Fruit fly (Drosophila melanogaster) ovary, adult (tissue): ENCODE measurements around the gene CG11619.

ENCODE experiments used
- CG17801 ChIP-seq: fragments of 200-800 bp; optimal IDR thresholded peaks from 2 replicates; lab custom pipeline; 2019; ENCODE audit warnings: missing biosample characterization, mild to moderate bottlenecking, missing genetic modification characterization, moderate library complexity; ENCODE audit not compliant: partially characterized antibody

CG11619 gene

DNA sequence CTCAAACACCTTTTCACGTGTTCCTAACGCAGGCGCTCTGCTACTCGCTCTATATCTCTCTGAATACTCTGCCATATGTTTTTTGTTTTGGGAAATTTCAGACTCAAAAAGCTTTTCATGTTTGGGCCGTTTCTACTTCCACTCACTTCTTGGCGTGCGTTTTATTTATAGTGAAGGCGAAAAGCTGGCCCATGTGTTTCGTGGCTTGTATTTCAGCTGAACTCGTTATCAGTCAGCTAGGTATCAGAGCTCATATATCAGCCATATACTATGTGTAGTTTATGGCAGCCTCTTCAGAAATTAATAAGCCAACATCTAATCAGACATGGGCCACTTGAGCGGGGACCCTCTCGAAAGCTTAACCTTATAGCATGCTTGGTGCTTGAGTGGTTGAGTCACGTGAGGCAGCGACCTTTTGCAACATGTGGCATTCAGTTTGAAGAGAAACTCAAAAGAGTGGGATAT, 6.4 kb upstream of the CG11619 start:
- TF ChIP-seq CG17801 (GFP tag; lab: Kevin White, UChicago) = no peak

DNA sequence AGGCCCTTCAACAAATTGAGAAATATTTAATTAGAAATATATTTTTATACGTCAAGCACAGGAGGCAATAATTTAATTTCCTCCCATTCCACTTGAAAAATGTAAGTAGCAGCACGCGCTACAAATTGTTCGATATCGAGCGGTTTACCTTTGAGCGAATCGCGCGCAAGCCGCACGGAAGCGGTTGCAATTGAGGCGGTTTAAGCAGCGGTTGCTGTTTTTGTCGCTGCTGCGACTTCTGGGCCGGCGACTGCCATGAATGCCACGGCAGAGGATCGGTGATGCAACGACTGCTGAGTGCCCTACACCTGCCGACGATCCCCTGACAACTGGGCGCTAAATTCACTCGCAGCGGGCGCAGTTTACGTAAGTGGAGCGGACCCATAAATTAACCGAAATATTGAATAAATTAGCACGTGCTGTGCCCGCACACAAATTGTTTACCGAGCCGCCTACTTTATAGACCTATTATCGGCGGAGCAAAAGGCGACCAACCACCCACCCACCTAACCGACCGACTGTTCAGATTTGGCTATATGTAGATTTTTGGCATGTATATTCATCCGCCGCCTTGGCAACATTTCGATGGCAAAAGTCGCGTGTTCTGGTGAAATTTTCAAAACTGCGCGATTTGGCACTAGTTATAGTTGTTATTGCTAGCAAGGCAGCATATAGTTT, 5.6 kb upstream of the CG11619 start:
- TF ChIP-seq CG17801 (GFP tag; lab: Kevin White, UChicago) = no peak

DNA sequence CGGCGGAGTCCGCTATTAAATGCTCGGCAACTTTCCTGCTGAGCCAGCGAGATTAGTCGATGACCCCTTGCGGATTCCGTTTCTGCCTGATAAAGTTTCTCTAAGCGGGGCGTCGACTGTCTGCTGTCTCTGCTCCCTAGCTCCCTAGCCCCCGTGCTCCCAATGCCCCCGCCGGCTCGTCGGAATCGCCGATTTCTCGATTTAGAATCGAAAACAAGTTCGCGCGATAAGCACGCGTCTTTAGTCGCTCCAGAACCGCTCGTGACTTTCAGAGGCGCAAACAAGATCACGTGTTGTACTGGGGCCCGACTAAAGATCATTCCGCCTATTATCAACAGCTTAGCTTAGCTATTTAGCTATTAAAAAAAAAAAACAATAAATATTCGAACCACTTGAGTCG, 4.7 kb upstream of the CG11619 start:
- TF ChIP-seq CG17801 (GFP tag; lab: Kevin White, UChicago) = no peak

DNA sequence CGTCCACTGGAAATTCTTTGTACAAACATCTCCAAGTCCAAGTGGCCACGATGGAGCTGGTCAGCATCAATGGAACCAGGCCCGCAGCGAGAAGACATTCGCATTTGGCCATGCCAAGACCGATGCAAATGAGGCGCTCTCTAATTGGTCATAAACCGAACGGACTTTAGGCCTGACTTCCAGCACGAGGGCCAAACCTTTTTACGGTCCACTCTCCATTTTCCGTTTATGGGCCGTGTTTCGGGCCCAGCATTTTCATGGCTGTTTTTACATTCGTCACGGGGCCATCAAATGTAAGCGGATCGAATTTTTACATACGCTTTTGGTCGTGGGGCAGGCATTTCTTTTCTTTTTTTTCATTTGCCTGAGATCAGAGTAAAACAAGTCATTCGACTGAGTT, 1.5 kb upstream of the CG11619 start, which contains the start of gene CG34256:
Gene CG34256, minus strand, starts transcription at position 205 of the 400 bp plus-strand sequence.
- TF ChIP-seq CG17801 (GFP tag; lab: Kevin White, UChicago) = no peak

DNA sequence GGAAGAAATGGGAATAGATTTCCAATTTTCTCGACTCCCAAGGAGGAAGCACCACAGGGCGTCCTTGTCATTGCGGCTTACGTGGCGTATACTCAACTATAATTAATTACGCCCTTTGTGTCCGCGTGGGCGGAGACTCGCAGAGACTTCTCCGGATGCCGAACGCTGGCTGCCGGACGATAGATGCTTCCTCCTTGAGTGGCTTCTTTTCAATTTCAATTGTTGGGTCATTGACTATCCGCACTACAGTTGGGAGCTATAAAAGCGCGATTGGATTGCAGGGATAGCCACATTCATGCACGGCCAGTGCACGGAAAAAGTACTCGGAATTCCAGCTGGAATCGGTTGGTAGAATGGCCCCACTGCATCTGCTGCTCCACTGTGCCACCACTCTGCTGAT, 3.5 kb downstream of the CG11619 start, which contains the start of gene CG14075:
Gene CG14075, plus strand, starts transcription at position 301 of the 400 bp plus-strand sequence.
- TF ChIP-seq CG17801 (GFP tag; lab: Kevin White, UChicago) = no peak

DNA sequence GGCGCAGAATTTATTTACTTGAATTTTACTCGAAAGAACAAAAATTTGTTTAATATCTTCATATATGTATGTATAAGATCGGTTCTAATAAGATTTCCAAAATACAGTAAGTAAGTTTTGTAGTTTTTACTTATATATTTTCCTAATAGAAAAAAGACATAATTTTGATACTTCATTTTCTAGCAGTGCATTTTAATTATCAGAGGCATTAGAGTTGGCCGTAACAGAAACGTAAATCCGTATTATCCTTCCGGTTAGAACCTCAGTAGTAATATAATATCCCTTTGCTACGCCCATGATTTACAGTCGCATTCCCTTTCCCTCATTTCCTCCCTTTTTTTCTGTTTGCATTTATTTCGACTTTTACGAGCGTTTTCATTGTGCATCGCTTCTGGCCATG, 11.4 kb downstream of the CG11619 start:
- TF ChIP-seq CG17801 (GFP tag; lab: Kevin White, UChicago) = no peak

DNA sequence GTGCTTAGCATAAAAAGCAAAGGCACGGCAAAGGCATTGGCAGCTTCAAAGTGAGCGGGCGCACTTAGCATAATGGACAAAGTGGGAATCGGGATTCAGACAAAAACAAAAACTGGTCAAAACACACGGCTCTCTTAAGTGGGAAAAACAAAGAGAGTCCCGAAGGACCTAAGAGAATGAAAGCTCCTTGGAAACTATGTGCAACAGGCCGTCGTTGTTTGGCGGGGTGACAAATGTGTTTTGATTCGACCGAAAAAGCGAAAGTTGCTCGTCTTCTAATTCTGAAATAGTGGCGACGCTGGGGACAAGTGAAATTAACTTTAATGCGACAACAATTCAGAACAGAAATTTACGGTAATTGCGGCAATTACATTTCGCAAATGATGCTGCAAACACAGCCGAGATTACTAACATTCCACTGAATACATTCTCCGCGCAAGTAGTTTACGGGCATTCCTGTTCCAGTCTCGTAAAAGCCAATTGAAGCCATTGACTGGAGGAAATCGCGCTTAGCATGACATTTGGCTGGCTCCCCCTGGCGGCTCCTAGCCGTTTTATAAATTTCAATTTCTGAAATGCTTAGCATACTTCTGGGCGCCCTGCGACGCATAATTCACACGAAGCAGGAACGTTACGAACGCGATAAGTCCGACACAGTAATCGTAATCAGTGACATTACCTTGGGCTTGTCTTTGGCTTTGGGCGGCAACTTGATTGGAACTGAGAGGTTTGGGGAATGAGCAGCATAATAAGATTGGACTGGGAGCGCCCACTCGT, 19.7 kb downstream of the CG11619 start:
- no peak for TF ChIP-seq CG17801 (GFP tag; lab: Kevin White, UChicago)

DNA sequence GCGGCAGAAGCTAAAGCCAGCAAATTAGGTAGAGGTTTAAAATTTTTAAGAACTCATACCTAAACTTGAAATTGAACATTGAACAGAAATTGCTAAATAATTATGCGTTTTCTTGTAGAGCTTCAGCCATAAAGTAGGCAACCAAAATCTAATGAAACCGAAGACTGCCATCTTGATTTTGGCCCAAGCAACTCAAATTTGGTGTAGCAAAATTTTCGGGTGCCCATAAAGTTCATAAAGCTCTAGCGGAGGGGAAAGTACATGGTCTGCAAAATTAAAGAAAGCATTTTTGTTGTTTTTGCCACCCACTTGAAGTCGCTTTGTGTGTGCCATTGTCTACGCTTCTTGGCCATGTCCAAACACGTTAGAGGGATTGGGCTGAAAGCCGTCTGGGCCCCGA, 31.1 kb downstream of the CG11619 start:
- TF ChIP-seq CG17801 (GFP tag; lab: Kevin White, UChicago) = no peak

DNA sequence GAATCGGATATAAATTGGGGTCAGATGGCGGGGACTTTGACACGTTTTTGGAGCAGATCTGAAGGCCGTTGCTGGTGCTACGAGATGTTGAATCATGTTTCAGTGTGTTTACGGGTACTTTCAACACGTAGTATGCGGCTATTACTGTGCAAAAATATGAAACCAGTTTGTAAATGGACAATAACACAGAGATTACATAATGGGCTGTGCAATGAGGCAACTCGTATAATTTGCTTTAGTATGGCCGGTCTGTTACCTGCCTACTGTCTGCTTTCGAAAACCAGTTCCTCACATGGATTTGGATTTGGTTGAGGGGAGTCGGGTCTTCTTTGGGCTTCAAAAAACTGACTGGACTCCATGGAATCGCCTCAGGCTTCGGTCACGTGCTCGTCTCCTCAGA, 35.7 kb downstream of the CG11619 start:
- TF ChIP-seq CG17801 (GFP tag; lab: Kevin White, UChicago) = no peak

DNA sequence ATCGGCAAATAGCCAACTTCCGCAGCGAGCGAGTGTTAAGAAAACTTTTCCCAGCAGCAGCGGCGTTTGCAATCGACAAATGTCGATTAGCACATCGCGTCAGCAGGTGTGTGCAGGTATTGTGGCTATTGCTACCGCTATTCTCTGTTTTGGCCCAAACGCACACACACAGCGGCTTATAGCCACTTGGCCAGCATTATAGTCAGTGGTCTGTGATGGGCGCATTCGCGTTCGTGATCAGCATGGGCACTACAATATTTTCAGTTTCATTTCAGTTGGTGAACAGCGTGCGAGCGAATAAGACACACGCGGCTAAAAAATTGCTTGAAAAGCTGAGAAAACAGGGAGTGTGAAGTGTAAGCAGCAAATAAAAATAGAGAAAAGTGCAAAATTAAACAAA, 37.8 kb downstream of the CG11619 start, which contains the start of gene CG6836:
Gene CG6836, plus strand, starts transcription at position 271 of the 400 bp plus-strand sequence.
- TF ChIP-seq CG17801 (GFP tag; lab: Kevin White, UChicago) = no peak

DNA sequence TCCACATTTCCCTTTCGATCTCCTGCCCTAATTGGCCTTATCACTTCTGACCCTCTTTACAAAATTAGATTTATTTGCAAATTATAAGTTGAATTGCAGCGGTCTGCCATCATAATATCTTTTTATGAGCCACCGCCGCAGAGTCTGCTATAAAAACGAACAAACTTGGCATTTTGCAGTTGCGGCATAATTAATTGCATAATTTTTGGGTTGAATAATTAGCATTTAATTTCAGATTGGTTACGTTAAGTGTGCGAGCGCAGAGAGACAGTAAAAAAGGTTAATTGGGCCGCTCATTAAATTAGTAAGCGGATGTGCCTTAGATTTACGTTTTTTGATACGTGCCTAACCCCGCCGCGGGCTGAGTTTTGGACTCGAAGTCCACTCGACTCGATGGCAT, 39.0 kb downstream of the CG11619 start:
- TF ChIP-seq CG17801 (GFP tag; lab: Kevin White, UChicago) = no peak

DNA sequence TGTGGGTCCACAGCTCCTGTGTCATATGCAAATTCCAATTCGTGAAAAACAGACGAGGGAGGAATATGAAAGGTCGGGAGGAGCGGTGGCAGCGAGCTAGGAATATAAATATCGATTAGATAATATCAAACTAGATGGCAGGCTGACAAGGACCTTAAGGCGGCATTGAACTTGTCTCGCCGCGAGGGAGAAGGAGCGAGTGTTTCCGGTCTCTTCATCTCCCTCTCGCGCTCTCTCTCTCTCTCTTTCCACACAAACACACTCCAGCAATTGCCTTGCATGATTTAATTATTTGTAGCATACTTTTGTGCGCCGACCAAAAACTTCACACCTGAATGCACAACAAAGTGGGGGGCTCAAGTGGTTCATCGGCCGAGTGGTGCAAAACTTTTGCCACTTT, 41.2 kb downstream of the CG11619 start:
- TF ChIP-seq CG17801 (GFP tag; lab: Kevin White, UChicago) = no peak

DNA sequence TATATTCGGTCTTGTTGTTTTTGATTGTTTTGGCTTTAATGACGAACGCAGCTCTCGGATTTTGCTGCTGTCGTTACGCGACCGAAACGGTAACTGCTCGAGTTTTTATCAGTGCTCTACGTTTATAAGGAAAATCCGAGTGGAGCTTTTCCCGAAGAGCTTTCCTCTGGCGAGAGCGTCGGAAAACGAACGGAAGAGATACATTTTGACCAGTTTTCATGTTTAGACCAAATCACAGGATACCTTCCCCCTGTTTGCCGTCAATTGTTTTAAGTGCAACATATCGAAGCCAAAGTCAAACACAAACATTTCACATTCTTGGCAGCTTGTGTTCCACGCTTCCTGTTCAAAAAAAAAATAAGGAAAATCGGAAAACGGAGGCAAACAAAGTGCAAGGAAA, 42.2 kb downstream of the CG11619 start, which contains the start of gene CG32204:
Gene CG32204, minus strand, starts transcription at position 101 of the 400 bp plus-strand sequence.
- TF ChIP-seq CG17801 (GFP tag; lab: Kevin White, UChicago) = no peak
